Worm (Caenorhabditis elegans): ENCODE measurements around the gene pqn-31.

pqn-31 gene

DNA sequence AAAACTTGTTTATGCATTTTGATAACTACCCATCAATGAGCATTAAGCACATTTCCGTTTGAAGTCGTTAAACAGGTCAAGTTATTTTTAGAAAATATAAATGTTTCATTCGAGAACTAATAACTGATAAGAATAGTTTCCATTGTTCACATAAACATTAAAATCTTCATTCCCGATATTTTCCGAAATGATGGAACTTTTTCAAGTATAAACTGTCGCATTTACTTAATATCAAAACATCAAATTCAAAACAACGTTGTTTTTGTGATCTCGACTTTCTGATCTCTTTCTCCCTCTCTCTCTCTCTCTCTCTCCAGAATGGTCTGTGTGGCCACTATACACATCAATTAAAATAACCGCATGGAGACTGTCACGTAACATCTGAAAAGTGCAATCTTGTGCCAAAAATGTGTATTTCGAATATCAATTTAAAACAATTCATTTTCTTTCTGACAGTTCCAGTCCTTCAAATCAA is 35.0 kb upstream of the pqn-31 start:
- TF ChIP-seq pes-1 (GFP tag; IDR thresholded peaks at IDR 0.05) (no peak), sea-1 (GFP tag; conservative IDR thresholded peaks at IDR 0.05) (no peak), tra-4 (tag; optimal IDR thresholded peaks at IDR 0.05) (no peak), ama-1 (optimal IDR thresholded peaks at IDR 0.05) (no peak), B0310.2 (tag; optimal IDR thresholded peaks at IDR 0.05) (no peak)

DNA sequence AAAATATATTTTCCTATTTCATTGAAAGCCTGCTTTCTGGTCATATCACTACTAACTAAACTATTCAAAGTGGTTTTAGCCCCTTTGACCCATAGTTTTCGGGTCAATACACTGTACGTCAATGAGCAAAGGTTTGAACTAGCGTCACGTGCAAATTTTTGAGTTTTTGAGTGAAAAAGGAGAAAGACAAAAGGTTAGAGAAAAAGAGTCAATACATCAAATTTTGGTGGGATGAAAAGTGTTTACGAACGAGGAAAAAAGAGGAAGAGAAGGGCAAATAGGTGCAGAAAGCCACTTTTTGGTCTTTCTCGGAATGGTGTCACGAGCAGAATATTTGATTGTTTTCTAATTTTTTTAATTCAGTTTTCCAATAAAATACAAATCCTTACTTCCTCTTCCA is 33.6 kb upstream of the pqn-31 start:
- TF ChIP-seq scrt-1 (GFP tag; IDR thresholded peaks at IDR 0.05) = no peak
- TF ChIP-seq F13C5.2 (tag; optimal IDR thresholded peaks at IDR 0.05) = no peak
- TF ChIP-seq ceh-36 (tag; optimal IDR thresholded peaks at IDR 0.05) = no peak
- TF ChIP-seq flt-1 (GFP tag; IDR thresholded peaks at IDR 0.05) = no peak
- no peak for TF ChIP-seq tbx-11 (GFP tag; IDR thresholded peaks at IDR 0.05)
- no peak for TF ChIP-seq sea-1 (GFP tag; conservative IDR thresholded peaks at IDR 0.05)
- no peak for TF ChIP-seq B0310.2 (tag; optimal IDR thresholded peaks at IDR 0.05)
- TF ChIP-seq hmbx-1 (tag; optimal IDR thresholded peaks at IDR 0.05) = no peak
- no peak for TF ChIP-seq pes-1 (GFP tag; IDR thresholded peaks at IDR 0.05)
- TF ChIP-seq ceh-13 (GFP tag; optimal IDR thresholded peaks at IDR 0.05) = no peak
- no peak for TF ChIP-seq tbx-37 (GFP tag; conservative IDR thresholded peaks at IDR 0.05)
- no peak for TF ChIP-seq ets-7 (tag; optimal IDR thresholded peaks at IDR 0.05)
- TF ChIP-seq tra-4 (tag; optimal IDR thresholded peaks at IDR 0.05) = no peak
- no peak for TF ChIP-seq hnd-1 (tag; optimal IDR thresholded peaks at IDR 0.05)
- TF ChIP-seq aly-1 (tag; optimal IDR thresholded peaks at IDR 0.05) = no peak
- TF ChIP-seq ama-1 (optimal IDR thresholded peaks at IDR 0.05) = no peak
- TF ChIP-seq hmg-4 (GFP tag; optimal IDR thresholded peaks at IDR 0.05) = no peak

DNA sequence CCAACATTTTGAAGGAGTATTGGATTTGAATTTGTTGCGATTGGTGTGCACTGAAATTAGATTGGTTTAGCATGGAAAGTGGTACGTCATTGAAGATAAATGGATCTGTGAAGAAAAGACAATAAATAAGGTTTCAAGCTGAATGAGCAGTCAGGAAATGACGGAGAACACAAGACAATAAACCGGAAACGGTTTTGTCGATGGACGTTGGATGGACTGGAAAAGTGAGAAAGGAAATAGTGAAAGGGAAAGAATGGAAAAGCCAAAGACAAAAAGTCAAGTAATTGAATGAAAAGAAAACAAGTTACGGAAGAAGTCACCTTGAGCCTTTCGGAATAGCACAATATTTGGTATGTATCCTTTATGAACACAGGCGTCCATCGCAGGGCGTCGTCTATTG is 33.1 kb upstream of the pqn-31 start, which contains the start of gene T27E4.7:
TSS of gene T27E4.7 (minus strand) at position 50 of the 400 bp plus-strand sequence.
- no peak for TF ChIP-seq ceh-13 (GFP tag; optimal IDR thresholded peaks at IDR 0.05)
- TF ChIP-seq hmg-4 (GFP tag; optimal IDR thresholded peaks at IDR 0.05) = no peak
- TF ChIP-seq tra-4 (tag; optimal IDR thresholded peaks at IDR 0.05) = no peak
- no peak for TF ChIP-seq ama-1 (optimal IDR thresholded peaks at IDR 0.05)

DNA sequence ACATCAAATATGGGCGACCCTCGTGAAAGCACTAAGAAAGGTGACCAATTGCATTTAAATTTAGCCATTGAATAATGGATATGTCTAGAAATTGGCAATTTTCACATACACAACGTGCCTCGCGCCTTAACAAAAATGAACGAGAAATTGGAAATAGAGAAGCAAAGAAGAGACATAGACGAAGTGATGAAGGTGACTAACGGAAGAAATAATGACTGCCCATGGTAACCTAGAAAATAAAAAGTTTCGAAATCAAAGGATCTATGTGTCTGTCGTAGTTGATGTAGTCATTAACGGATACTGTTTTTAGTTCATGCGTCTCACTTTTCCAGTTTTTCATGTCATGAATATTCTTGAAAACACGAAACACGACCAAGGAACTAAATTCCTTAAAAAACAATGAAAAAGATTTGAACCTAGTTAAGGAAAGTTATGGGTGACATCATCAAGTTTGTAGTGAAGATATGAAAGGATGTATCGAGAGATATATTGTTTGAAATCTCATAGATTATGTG is 31.3 kb upstream of the pqn-31 start:
- no peak for TF ChIP-seq hmg-4 (GFP tag; optimal IDR thresholded peaks at IDR 0.05)
- TF ChIP-seq hmbx-1 (tag; optimal IDR thresholded peaks at IDR 0.05) = no peak
- TF ChIP-seq ceh-36 (tag; optimal IDR thresholded peaks at IDR 0.05) = no peak

DNA sequence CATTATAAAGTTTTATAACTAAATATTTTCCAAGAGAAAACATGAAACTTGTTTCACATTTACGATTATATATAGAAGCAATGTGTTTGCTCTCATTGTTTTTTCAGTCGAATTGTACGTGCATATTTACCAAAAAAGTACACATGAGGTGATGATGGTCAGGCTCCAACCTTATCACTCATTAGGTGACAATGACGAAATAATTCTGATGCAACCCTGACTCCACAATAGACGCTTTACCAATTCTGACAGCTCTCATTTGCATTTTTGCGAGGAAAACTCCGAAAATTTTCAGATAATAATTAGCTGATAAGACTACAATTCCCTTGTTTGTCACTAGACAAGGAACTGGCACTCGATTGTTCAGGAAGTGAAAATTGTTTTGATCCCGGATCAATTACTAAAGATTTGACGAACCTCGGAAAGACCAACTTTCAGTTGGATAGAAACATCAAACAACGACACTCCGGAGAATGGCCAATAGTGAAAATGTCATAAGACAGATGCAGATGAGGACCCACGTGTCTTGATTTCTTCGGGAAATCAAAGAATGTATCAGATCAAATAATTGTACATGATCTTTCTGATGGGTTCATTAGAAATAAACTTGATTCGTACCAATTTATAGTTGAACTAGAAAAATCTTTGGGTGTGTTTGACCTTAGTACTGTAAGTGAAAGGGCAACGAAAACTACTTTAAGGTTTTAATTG is 30.4 kb upstream of the pqn-31 start:
- TF ChIP-seq sea-1 (GFP tag; conservative IDR thresholded peaks at IDR 0.05) (no peak), B0310.2 (tag; optimal IDR thresholded peaks at IDR 0.05) (no peak), aly-1 (tag; optimal IDR thresholded peaks at IDR 0.05) (no peak), scrt-1 (GFP tag; IDR thresholded peaks at IDR 0.05) (no peak), tbx-11 (GFP tag; IDR thresholded peaks at IDR 0.05) (no peak), hmg-4 (GFP tag; optimal IDR thresholded peaks at IDR 0.05) (no peak), hmbx-1 (tag; optimal IDR thresholded peaks at IDR 0.05) (no peak), pes-1 (GFP tag; IDR thresholded peaks at IDR 0.05) (no peak), tra-4 (tag; optimal IDR thresholded peaks at IDR 0.05) (no peak), ceh-36 (tag; optimal IDR thresholded peaks at IDR 0.05) (no peak), F13C5.2 (tag; optimal IDR thresholded peaks at IDR 0.05) (no peak), ets-7 (tag; optimal IDR thresholded peaks at IDR 0.05) (no peak), ama-1 (optimal IDR thresholded peaks at IDR 0.05) (no peak), ceh-13 (GFP tag; optimal IDR thresholded peaks at IDR 0.05) (no peak), flt-1 (GFP tag; IDR thresholded peaks at IDR 0.05) (no peak), tbx-37 (GFP tag; conservative IDR thresholded peaks at IDR 0.05) (no peak), hnd-1 (tag; optimal IDR thresholded peaks at IDR 0.05) (no peak)

DNA sequence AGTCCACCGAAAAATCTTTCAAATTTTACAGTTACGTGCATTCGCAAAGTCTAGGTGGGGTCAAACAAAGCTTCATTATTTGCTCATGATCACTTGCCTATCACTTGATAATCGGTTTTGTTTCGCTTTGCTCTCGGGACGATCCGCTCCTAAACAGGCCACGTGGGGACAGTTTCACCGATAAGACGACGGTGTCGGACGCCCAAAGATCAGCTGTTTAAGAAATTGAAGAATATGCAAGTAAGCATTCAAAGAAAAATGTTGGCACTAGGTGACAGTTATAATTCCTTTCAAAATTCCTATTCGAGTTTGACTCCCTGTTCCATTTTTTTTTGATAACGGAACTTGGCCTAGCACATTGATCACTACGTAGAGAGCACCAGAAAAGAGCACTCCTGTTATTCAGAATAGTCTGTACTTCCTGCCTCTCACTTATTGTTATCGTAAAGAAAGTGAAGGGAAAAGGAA is 29.4 kb upstream of the pqn-31 start:
- TF ChIP-seq ceh-36 (tag; optimal IDR thresholded peaks at IDR 0.05) = no peak
- TF ChIP-seq tbx-37 (GFP tag; conservative IDR thresholded peaks at IDR 0.05) = no peak
- TF ChIP-seq sea-1 (GFP tag; conservative IDR thresholded peaks at IDR 0.05) = no peak
- no peak for TF ChIP-seq ama-1 (optimal IDR thresholded peaks at IDR 0.05)
- TF ChIP-seq hmbx-1 (tag; optimal IDR thresholded peaks at IDR 0.05) = no peak
- TF ChIP-seq B0310.2 (tag; optimal IDR thresholded peaks at IDR 0.05) = no peak
- TF ChIP-seq pes-1 (GFP tag; IDR thresholded peaks at IDR 0.05) = no peak
- TF ChIP-seq hnd-1 (tag; optimal IDR thresholded peaks at IDR 0.05) = no peak

DNA sequence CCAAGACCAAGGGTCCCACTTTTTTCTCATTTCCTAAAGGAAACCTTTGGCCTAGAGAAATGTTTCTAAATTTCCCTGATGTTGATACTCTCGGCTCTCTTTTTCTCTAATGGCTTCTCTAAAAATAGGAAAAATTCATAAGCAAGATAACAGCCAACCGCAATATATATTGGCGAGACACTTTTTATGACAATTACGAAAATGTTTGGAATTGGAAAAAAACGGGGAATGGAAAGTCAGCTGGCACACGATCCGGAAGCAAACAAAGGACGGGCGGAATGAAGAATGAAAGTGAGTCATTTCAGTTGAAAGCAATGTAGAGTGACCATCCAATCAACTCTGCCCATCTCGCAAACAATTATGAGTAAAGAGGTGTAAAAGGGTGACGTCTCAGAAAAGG is 28.0 kb upstream of the pqn-31 start:
- TF ChIP-seq hmbx-1 (tag; optimal IDR thresholded peaks at IDR 0.05) = no peak

DNA sequence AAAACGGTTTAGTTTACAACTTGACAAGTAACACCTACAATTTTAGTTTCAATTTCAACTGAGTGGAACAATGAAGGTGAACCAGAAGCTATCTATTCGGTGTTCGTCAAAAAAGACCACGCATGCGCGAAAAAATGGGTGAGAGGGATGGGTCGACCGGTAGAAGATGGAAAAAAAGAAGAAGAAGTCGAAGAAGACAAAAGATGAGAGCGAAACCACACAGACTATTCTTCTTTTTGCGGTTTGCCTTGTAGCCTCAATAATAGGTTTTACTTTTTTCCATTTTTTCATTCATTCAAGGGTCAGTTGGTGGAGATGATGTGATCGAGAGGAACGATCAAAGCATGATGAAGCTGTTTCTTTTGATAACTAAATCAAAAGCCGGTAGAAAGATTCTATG is 27.0 kb upstream of the pqn-31 start:
- TF ChIP-seq flt-1 (GFP tag; IDR thresholded peaks at IDR 0.05) (no peak), sea-1 (GFP tag; conservative IDR thresholded peaks at IDR 0.05) (no peak), ceh-36 (tag; optimal IDR thresholded peaks at IDR 0.05) (no peak), F13C5.2 (tag; optimal IDR thresholded peaks at IDR 0.05) (no peak), tra-4 (tag; optimal IDR thresholded peaks at IDR 0.05) (no peak), hmg-4 (GFP tag; optimal IDR thresholded peaks at IDR 0.05) (no peak), tbx-11 (GFP tag; IDR thresholded peaks at IDR 0.05) (no peak), pes-1 (GFP tag; IDR thresholded peaks at IDR 0.05) (no peak), B0310.2 (tag; optimal IDR thresholded peaks at IDR 0.05) (no peak), hmbx-1 (tag; optimal IDR thresholded peaks at IDR 0.05) (no peak)

All from whole organism, early embryonic.